Fruit fly (Drosophila melanogaster) whole organism, embryonic: Measurements from ENCODE around the gene RpL13.

ENCODE experiments used
- B-H2 ChIP-seq: fragments of 200-800 bp; sonication (Bioruptor generic); optimal IDR thresholded peaks from 2 replicates; lab custom pipeline; 2018; ENCODE audit warnings: missing biosample characterization, mild to moderate bottlenecking, missing genetic modification characterization
- CG10147 ChIP-seq: fragments of 200-800 bp; sonication (Bioruptor generic); optimal IDR thresholded peaks from 2 replicates; lab custom pipeline; 2019; ENCODE audit warnings: missing biosample characterization, mild to moderate bottlenecking, missing genetic modification characterization, moderate library complexity
- CG1024 ChIP-seq: fragments of 200-800 bp; sonication (Bioruptor generic); IDR thresholded peaks from 2 replicates; pipeline ENCODE4 v1.3.6; 2022; ENCODE audit warnings: missing biosample characterization, missing genetic modification characterization
- CG10321 ChIP-seq: fragments of 200-800 bp; sonication (Bioruptor generic); IDR thresholded peaks from 2 replicates; pipeline ENCODE4 v1.3.6; 2022; ENCODE audit warnings: missing biosample characterization, missing genetic modification characterization
- CG11560 ChIP-seq: fragments of 200-800 bp; sonication (Bioruptor generic); IDR thresholded peaks from 3 replicates; pipeline ENCODE4 v1.3.6; 2022; ENCODE audit warnings: missing biosample characterization, missing genetic modification characterization
- CG13296 ChIP-seq: fragments of 200-800 bp; sonication (Bioruptor generic); optimal IDR thresholded peaks from 3 replicates; lab custom pipeline; 2018; ENCODE audit warnings: missing biosample characterization, mild to moderate bottlenecking, missing genetic modification characterization
- CG13624 ChIP-seq: fragments of 200-800 bp; sonication (Bioruptor generic); optimal IDR thresholded peaks from 2 replicates; lab custom pipeline; 2016; ENCODE audit warnings: missing biosample characterization, missing genetic modification characterization
- CG15601 ChIP-seq: fragments of 200-800 bp; sonication (Bioruptor generic); optimal IDR thresholded peaks from 3 replicates; lab custom pipeline; 2019; ENCODE audit warnings: missing biosample characterization, mild to moderate bottlenecking, missing genetic modification characterization, moderate library complexity
- CG16815 ChIP-seq: fragments of 200-800 bp; sonication (Bioruptor generic); optimal IDR thresholded peaks from 3 replicates; lab custom pipeline; 2017; ENCODE audit warnings: missing biosample characterization, mild to moderate bottlenecking, missing genetic modification characterization
- CG17328 ChIP-seq: fragments of 200-800 bp; sonication (Bioruptor generic); IDR thresholded peaks from 2 replicates; pipeline ENCODE4 v1.3.6; 2022; ENCODE audit warnings: missing biosample characterization, missing genetic modification characterization
- CG17912 ChIP-seq: fragments of 200-800 bp; sonication (Bioruptor generic); optimal IDR thresholded peaks from 2 replicates; lab custom pipeline; 2018; ENCODE audit warnings: missing biosample characterization, mild to moderate bottlenecking, missing genetic modification characterization
- CG18619 ChIP-seq: fragments of 200-800 bp; sonication (Bioruptor generic); optimal IDR thresholded peaks from 3 replicates; lab custom pipeline; 2017; ENCODE audit warnings: missing biosample characterization, mild to moderate bottlenecking, missing genetic modification characterization
- CG18764 ChIP-seq: fragments of 200-800 bp; sonication (Bioruptor generic); optimal IDR thresholded peaks from 3 replicates; lab custom pipeline; 2016; ENCODE audit warnings: missing biosample characterization, missing genetic modification characterization
- CG2129 ChIP-seq: fragments of 200-800 bp; sonication (Bioruptor generic); IDR thresholded peaks from 2 replicates; pipeline ENCODE4 v1.3.6; 2022; ENCODE audit warnings: missing biosample characterization, missing genetic modification characterization; ENCODE audit not compliant: partially characterized antibody
- CG2712 ChIP-seq: fragments of 200-800 bp; optimal IDR thresholded peaks from 3 replicates; lab custom pipeline; 2019; ENCODE audit warnings: missing biosample characterization, mild to moderate bottlenecking, missing genetic modification characterization, moderate library complexity
- CG31441 ChIP-seq: fragments of 200-800 bp; sonication (Bioruptor generic); IDR thresholded peaks from 2 replicates; pipeline ENCODE4 v1.3.6; 2022; ENCODE audit warnings: missing biosample characterization, missing genetic modification characterization
- CG3281 ChIP-seq: fragments of 200-800 bp; sonication (Bioruptor generic); optimal IDR thresholded peaks from 3 replicates; lab custom pipeline; 2017; ENCODE audit warnings: missing biosample characterization, mild to moderate bottlenecking, missing genetic modification characterization
- CG33213 ChIP-seq: fragments of 200-800 bp; sonication (Bioruptor generic); optimal IDR thresholded peaks from 3 replicates; lab custom pipeline; 2016; ENCODE audit warnings: missing biosample characterization, missing genetic modification characterization
- CG33557 ChIP-seq: fragments of 200-800 bp; sonication (Bioruptor generic); optimal IDR thresholded peaks from 2 replicates; lab custom pipeline; 2019; ENCODE audit warnings: missing biosample characterization, mild to moderate bottlenecking, missing genetic modification characterization, moderate library complexity
- CG4282 ChIP-seq: fragments of 200-800 bp; sonication (Bioruptor generic); optimal IDR thresholded peaks from 2 replicates; lab custom pipeline; 2016; ENCODE audit warnings: missing biosample characterization, missing genetic modification characterization
- CG4404 ChIP-seq: fragments of 200-800 bp; sonication (Bioruptor generic); IDR thresholded peaks from 2 replicates; pipeline ENCODE4 v1.3.6; 2022; ENCODE audit warnings: missing biosample characterization, missing genetic modification characterization
- CG6854 ChIP-seq: fragments of 200-800 bp; sonication (Bioruptor generic); optimal IDR thresholded peaks from 3 replicates; lab custom pipeline; 2017; ENCODE audit warnings: missing biosample characterization, mild to moderate bottlenecking, missing genetic modification characterization
- CG9609 ChIP-seq: fragments of 200-800 bp; sonication (Bioruptor generic); optimal IDR thresholded peaks from 3 replicates; lab custom pipeline; 2016; ENCODE audit warnings: missing biosample characterization, missing genetic modification characterization
- Drgx ChIP-seq: fragments of 200-800 bp; sonication (Bioruptor generic); IDR thresholded peaks from 2 replicates; pipeline ENCODE4 v1.3.6; 2022; ENCODE audit warnings: missing biosample characterization, missing genetic modification characterization
- E2f2 ChIP-seq: fragments of 200-800 bp; sonication (Bioruptor generic); IDR thresholded peaks from 2 replicates; pipeline ENCODE4 v1.3.6; 2022; ENCODE audit warnings: missing biosample characterization, missing genetic modification characterization
- Gug ChIP-seq: fragments of 200-800 bp; sonication (Bioruptor generic); IDR thresholded peaks from 4 replicates; pipeline ENCODE4 v1.3.6; 2022; ENCODE audit warnings: missing biosample characterization, missing genetic modification characterization
- HLH3B ChIP-seq: fragments of 200-800 bp; sonication (Bioruptor generic); IDR thresholded peaks from 2 replicates; pipeline ENCODE4 v1.3.6; 2022; ENCODE audit warnings: missing biosample characterization, missing genetic modification characterization
- Lim3 ChIP-seq: fragments of 200-800 bp; sonication (Bioruptor generic); IDR thresholded peaks from 2 replicates; pipeline ENCODE4 v1.3.6; 2022; ENCODE audit warnings: missing biosample characterization, missing genetic modification characterization
- Med ChIP-seq: fragments of 200-800 bp; sonication (Bioruptor generic); peaks from one replicate; lab custom pipeline; 2016; ENCODE audit warnings: missing biosample characterization, missing genetic modification characterization, mild to moderate bottlenecking, inconsistent platforms, moderate library complexity
- Ptx1 ChIP-seq: fragments of 200-800 bp; sonication (Bioruptor generic); IDR thresholded peaks from 2 replicates; pipeline ENCODE4 v1.3.6; 2022; ENCODE audit warnings: missing biosample characterization, missing genetic modification characterization
- Six4 ChIP-seq: fragments of 200-800 bp; sonication (Bioruptor generic); optimal IDR thresholded peaks from 2 replicates; lab custom pipeline; 2016; ENCODE audit warnings: missing biosample characterization, missing genetic modification characterization
- Tbp ChIP-seq: fragments of >200 bp; optimal IDR thresholded peaks from 2 replicates; lab custom pipeline; 2018; ENCODE audit warnings: missing biosample characterization, missing genetic modification characterization
- Vsx1 ChIP-seq: fragments of 200-800 bp; sonication (Bioruptor generic); optimal IDR thresholded peaks from 2 replicates; lab custom pipeline; 2017; ENCODE audit warnings: missing biosample characterization, mild to moderate bottlenecking, missing genetic modification characterization, missing genetic modification reagents
- ara ChIP-seq: fragments of 200-800 bp; sonication (Bioruptor generic); IDR thresholded peaks from 2 replicates; pipeline ENCODE4 v1.3.6; 2022; ENCODE audit warnings: missing biosample characterization, missing genetic modification characterization
- caup ChIP-seq: fragments of 200-800 bp; sonication (Bioruptor generic); optimal IDR thresholded peaks from 3 replicates; lab custom pipeline; 2017; ENCODE audit warnings: missing biosample characterization, mild to moderate bottlenecking, missing genetic modification characterization, moderate library complexity; ENCODE audit not compliant: severe bottlenecking
- cg ChIP-seq: fragments of 200-800 bp; sonication (Bioruptor generic); optimal IDR thresholded peaks from 3 replicates; lab custom pipeline; 2019; ENCODE audit warnings: missing biosample characterization, mild to moderate bottlenecking, missing genetic modification characterization, moderate library complexity
- crol ChIP-seq: fragments of 200-800 bp; sonication (Bioruptor generic); IDR thresholded peaks from 2 replicates; pipeline ENCODE4 v1.3.6; 2022; ENCODE audit warnings: missing biosample characterization, missing genetic modification characterization
- da ChIP-seq: fragments of 200-800 bp; sonication (Bioruptor generic); optimal IDR thresholded peaks from 2 replicates; lab custom pipeline; 2016; ENCODE audit warnings: missing biosample characterization, missing genetic modification characterization
- dm ChIP-seq: fragments of 200-800 bp; sonication (Bioruptor generic); optimal IDR thresholded peaks from 3 replicates; lab custom pipeline; 2016; ENCODE audit warnings: missing biosample characterization, missing genetic modification characterization
- fd102C ChIP-seq: fragments of 200-800 bp; sonication (Bioruptor generic); optimal IDR thresholded peaks from 2 replicates; lab custom pipeline; 2018; ENCODE audit warnings: missing biosample characterization, mild to moderate bottlenecking, missing genetic modification characterization, moderate library complexity
- fru ChIP-seq: fragments of >200 bp; optimal IDR thresholded peaks from 2 replicates; lab custom pipeline; 2017
- hbn ChIP-seq: fragments of 200-800 bp; sonication (Bioruptor generic); IDR thresholded peaks from 2 replicates; pipeline ENCODE4 v1.3.6; 2022; ENCODE audit warnings: missing biosample characterization, missing genetic modification characterization; ENCODE audit not compliant: partially characterized antibody
- lola ChIP-seq, 3 experiments: fragments of >200 bp in 2 of 3; fragments of 200-800 bp in 1 of 3; sonication (Bioruptor generic) in 1 of 3; optimal IDR thresholded peaks; 2 replicates each; lab custom pipeline; 2017 to 2019; ENCODE audit warnings: missing biosample characterization in 3 of 3, missing genetic modification characterization in 3 of 3, mild to moderate bottlenecking in 1 of 3, moderate library complexity in 1 of 3
- mirr ChIP-seq: fragments of 200-800 bp; sonication (Bioruptor generic); optimal IDR thresholded peaks from 3 replicates; lab custom pipeline; 2018; ENCODE audit warnings: missing biosample characterization, mild to moderate bottlenecking, missing genetic modification characterization
- pfk ChIP-seq: fragments of 200-800 bp; sonication (Bioruptor generic); optimal IDR thresholded peaks from 2 replicates; lab custom pipeline; 2018; ENCODE audit warnings: missing biosample characterization, mild to moderate bottlenecking, missing genetic modification characterization, moderate library complexity
- prd ChIP-seq, 3 experiments: fragments of >200 bp in 2 of 3; fragments of 200-800 bp in 1 of 3; sonication (Bioruptor generic) in 1 of 3; optimal IDR thresholded peaks in 2 of 3; IDR thresholded peaks in 1 of 3; 2 replicates in 2 of 3; 3 replicates in 1 of 3; pipeline versions ENCODE4 v1.3.6 to Lab custom; 2017 to 2022; ENCODE audit warnings: missing biosample characterization in 1 of 3, missing genetic modification characterization in 1 of 3
- sens ChIP-seq: fragments of 200-800 bp; sonication (Bioruptor generic); peaks from one replicate; lab custom pipeline; 2016; ENCODE audit warnings: missing biosample characterization, missing genetic modification characterization
- shn ChIP-seq: fragments of 200-800 bp; sonication (Bioruptor generic); optimal IDR thresholded peaks from 3 replicates; lab custom pipeline; 2016; ENCODE audit warnings: missing biosample characterization, missing genetic modification characterization
- sima ChIP-seq: fragments of 200-800 bp; sonication (Bioruptor generic); optimal IDR thresholded peaks from 2 replicates; lab custom pipeline; 2016; ENCODE audit warnings: missing biosample characterization, missing genetic modification characterization
- twi ChIP-seq: fragments of 200-800 bp; optimal IDR thresholded peaks from 2 replicates; lab custom pipeline; 2019; ENCODE audit warnings: missing biosample characterization, mild to moderate bottlenecking, missing genetic modification characterization, moderate library complexity
- zf30C ChIP-seq: fragments of 200-800 bp; sonication (Bioruptor generic); optimal IDR thresholded peaks from 3 replicates; lab custom pipeline; 2018; ENCODE audit warnings: missing biosample characterization, mild to moderate bottlenecking, missing genetic modification characterization

RpL13 gene

DNA sequence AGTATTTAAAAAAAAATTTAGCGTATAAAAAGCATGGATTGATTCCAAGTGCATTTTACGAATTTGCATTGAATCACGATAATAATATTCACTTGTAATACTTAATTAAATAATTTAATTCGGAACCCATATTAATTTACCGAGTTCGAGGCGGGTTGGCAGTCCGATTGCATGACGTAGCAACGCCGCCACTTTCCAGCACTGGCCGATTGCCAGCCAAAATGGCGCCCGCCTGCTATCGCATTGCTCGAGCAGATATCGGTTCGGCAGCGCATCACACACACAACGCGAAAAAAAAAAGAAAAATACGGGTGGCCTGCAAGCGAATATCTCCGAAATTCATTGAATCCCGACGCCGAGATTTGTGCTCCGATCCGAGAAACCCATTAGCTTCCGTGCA, 36.5 kb downstream of the RpL13 start, which contains the start of gene Ndf (continued):
- TF ChIP-seq caup, result peak; percentile 78
- peak; percentile 53 for TF ChIP-seq pfk
- peak; percentile 22 for TF ChIP-seq CG4282 (GFP tag; lab: Kevin White, UChicago)
- peak; percentile 52 for TF ChIP-seq CG31441 (GFP tag; lab: Robert Waterston, UW)
- TF ChIP-seq CG17912 (GFP tag; lab: Kevin White, UChicago), result peak; percentile 44
- TF ChIP-seq Six4, result peak; percentile 15
- TF ChIP-seq CG16815 (GFP tag; lab: Kevin White, UChicago), result peak; percentile 4
- peak; percentile 62 for TF ChIP-seq CG3281 (GFP tag; lab: Kevin White, UChicago)
- peak; percentile 44 for TF ChIP-seq dm
- peak; percentile 46 for TF ChIP-seq CG18619 (GFP tag; lab: Kevin White, UChicago)
- peak; percentile 89 for TF ChIP-seq sens (GFP tag; lab: Kevin White, UChicago)
- no peak for TF ChIP-seq CG11560
- peak; percentile 74 for TF ChIP-seq hbn (GFP tag; lab: Robert Waterston, UW)
- TF ChIP-seq CG6854 (GFP tag; lab: Kevin White, UChicago), result no peak
- no peak for TF ChIP-seq prd (optimal IDR thresholded peaks at IDR 0.05; lab: Kevin White, UChicago)
- peak; percentile 69; the same call in 2 of the 3 replicates for TF ChIP-seq prd (GFP tag; IDR thresholded peaks at IDR 0.05; lab: Robert Waterston, UW)
- peak; percentile 68 for TF ChIP-seq CG17328 (GFP tag; lab: Robert Waterston, UW)
- peak; percentile 33 for TF ChIP-seq CG15601 (tag; lab: Kevin White, UChicago)
- TF ChIP-seq CG33557 (GFP tag; lab: Kevin White, UChicago), result peak; percentile 35
- peak; percentile 63 for TF ChIP-seq CG18764
- peak; percentile 59 for TF ChIP-seq shn (GFP tag; lab: Kevin White, UChicago)
- no peak for TF ChIP-seq cg
- TF ChIP-seq zf30C (GFP tag; lab: Kevin White, UChicago), result peak; percentile 37
- TF ChIP-seq CG13296, result peak; percentile 61
- TF ChIP-seq Lim3 (GFP tag; lab: Robert Waterston, UW), result no peak
- TF ChIP-seq CG10321 (GFP tag; lab: Robert Waterston, UW), result no peak
- no peak for TF ChIP-seq da (GFP tag; lab: Kevin White, UChicago)
- TF ChIP-seq Med, result peak; percentile 98
- peak; percentile 23 for TF ChIP-seq mirr (GFP tag; lab: Kevin White, UChicago)
- peak; percentile 61; the same call in 1 of the 2 replicates for TF ChIP-seq HLH3B (GFP tag; lab: Robert Waterston, UW)
- TF ChIP-seq crol (GFP tag; lab: Robert Waterston, UW), result no peak
- peak; percentile 65 for TF ChIP-seq CG9609 (GFP tag; lab: Kevin White, UChicago)
- peak; percentile 75 for TF ChIP-seq CG2712 (tag; lab: Kevin White, UChicago)
- peak; percentile 82 for TF ChIP-seq B-H2 (GFP tag; lab: Kevin White, UChicago)
- peak; percentile 62; the same call in 1 of the 4 replicates for TF ChIP-seq Gug (GFP tag; lab: Robert Waterston, UW)
- TF ChIP-seq CG33213 (GFP tag; lab: Kevin White, UChicago), result peak; percentile 51
- TF ChIP-seq CG2129, result peak; percentile 41
- peak; percentile 60 for TF ChIP-seq Ptx1
- peak; percentile 44 for TF ChIP-seq CG10147 (GFP tag; lab: Kevin White, UChicago)
- TF ChIP-seq CG1024 (GFP tag; lab: Robert Waterston, UW), result peak; percentile 50
- TF ChIP-seq fru (lab: Kevin White, UChicago), result no peak
- TF ChIP-seq CG13624, result peak; percentile 59
- TF ChIP-seq fd102C (GFP tag; lab: Kevin White, UChicago), result peak; percentile 33
- no peak for TF ChIP-seq sima
- peak; percentile 66 for TF ChIP-seq E2f2 (GFP tag; lab: Robert Waterston, UW)
- TF ChIP-seq Tbp (GFP tag; lab: Kevin White, UChicago), result no peak
- no peak for TF ChIP-seq Vsx1 (GFP tag; lab: Kevin White, UChicago)
- peak; percentile 58; the same call in 1 of the 2 replicates for TF ChIP-seq Drgx (GFP tag; lab: Robert Waterston, UW)
- TF ChIP-seq CG4404 (GFP tag; lab: Robert Waterston, UW), result 0 out of 2 replicates have a peak, but pooled peaks have one; percentile 29
- peak in 1 of 3 experiments; percentile 46 for TF ChIP-seq lola (GFP tag; optimal IDR thresholded peaks at IDR 0.05; lab: Kevin White, UChicago)
- TF ChIP-seq ara (GFP tag; lab: Robert Waterston, UW), result peak; percentile 75
- peak; percentile 6 for TF ChIP-seq twi
